Worm (Caenorhabditis elegans) whole organism, dauer: ENCODE results near the gene srh-67.
"Not testable (repeated sequence)": the region's sequence is repeated elsewhere in the genome, so short reads cannot be mapped to it uniquely, and the experiment has no call there.

Source experiments
- unc-62 ChIP-seq: sonication (generic microtip); optimal IDR thresholded peaks from 2 replicates; lab custom pipeline; 2017; ENCODE audit warnings: missing biosample characterization, missing genetic modification reagents, missing genetic modification characterization

srh-67 gene

DNA sequence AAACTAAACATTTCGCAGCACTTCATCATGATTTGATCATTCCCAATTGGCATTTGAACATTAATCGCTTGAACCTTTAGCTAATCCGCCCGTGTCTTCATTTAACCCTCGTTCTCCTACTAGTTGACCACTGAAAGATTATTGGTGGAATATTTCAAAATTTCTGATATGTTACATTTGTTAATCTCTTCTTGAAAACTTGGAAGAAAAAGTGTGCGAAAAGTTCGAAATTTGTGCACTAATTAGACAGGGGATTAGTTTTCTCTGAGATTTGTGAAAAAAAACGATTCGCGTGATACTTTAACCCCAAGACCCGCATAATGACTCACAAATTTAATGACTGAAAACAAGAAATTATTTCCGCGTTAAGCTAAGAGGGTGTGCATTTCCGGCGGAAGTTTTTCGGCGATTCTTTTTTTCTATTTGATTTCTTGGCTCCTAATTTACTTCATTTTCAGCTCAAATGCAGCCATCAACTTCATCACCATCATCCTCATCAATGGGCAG, 26.6 kb downstream of the srh-67 start, which contains the start of gene nimk-1:
Gene nimk-1 (plus strand): TSS at position 457 of the 507 bp plus-strand sequence.
- TF ChIP-seq unc-62 (GFP tag; lab: Kevin White, UChicago): no peak

DNA sequence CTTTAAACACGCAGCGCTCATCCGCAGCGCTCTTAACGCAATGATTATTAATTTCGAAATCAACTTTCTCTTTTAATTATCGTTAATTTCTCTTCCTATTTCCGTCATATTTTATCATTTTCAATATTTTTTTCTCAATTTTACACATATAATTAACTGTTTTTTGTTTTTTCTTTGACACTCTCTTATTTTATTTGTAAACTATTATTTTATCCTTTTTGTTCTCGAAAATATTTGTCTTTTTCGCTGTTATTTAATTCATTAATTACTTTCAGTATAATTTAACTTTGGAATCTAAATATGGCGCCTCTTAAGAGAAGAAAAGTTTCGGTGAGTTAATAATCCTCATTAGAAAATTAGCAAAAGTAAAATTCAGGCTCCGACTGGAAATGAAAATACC, 27.5 kb downstream of the srh-67 start, which contains the start of gene F49C5.3:
Gene F49C5.3 (plus strand): TSS at position 301 of the 400 bp plus-strand sequence.
- not testable (repeated sequence) for TF ChIP-seq unc-62 (GFP tag; lab: Kevin White, UChicago)

DNA sequence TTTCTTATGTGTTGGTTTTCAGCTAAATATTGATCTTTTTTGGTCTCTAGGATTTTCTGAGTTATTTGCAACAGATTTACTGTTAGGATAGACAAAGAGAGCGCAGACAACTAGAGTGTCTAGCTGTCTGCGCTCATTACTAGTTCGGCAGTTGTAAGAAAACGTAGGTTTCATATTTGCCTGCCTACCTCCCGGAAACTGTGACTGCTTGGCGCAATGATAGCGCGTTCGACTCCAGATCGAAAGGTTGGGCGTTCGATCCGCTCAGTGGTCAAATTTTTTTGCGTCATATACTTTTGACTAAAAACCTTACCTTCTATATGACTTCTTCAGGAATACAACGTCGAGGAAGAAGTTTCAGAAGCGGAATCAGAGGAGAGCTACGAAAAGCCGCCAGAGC, 30.6 kb downstream of the srh-67 start:
- TF ChIP-seq unc-62 (GFP tag; lab: Kevin White, UChicago): no peak

ce11 chrII:12542594-12542997, 33.8 kb downstream of the srh-67 start:
- TF ChIP-seq unc-62 (GFP tag; lab: Kevin White, UChicago): no peak

DNA sequence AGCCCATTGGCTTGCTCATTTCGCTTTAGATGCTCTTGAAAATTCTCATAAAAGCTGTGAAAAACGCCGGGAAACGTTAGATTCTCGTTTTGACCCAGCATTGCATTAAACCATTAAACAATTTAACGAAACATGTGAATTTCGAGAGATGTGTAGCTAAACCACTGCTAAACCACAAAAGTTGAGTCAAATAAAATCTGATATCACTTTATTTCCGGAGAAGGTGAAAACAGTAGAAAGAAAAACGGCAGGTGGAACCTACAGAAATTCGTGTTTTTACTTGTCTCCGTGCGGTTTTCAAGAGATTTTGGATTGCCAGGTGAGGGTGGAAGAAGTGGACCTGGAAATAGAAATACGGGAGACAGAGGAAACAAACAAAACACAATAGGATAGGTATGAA, 35.8 kb downstream of the srh-67 start, which contains the start of gene F49C5.9:
Gene F49C5.9 (minus strand): TSS at position 101 of the 400 bp plus-strand sequence.
- no peak for TF ChIP-seq unc-62 (GFP tag; lab: Kevin White, UChicago)

- no peak for TF ChIP-seq unc-62 (GFP tag; lab: Kevin White, UChicago)
Observed at ce11 chrII:12546413-12546812, 37.7 kb downstream of the srh-67 start, which contains the start of the genes F49C5.5 and F49C5.10. Gene F49C5.5 (minus strand): TSS chrII:12546513. Gene F49C5.10 (plus strand): TSS chrII:12546756.

DNA sequence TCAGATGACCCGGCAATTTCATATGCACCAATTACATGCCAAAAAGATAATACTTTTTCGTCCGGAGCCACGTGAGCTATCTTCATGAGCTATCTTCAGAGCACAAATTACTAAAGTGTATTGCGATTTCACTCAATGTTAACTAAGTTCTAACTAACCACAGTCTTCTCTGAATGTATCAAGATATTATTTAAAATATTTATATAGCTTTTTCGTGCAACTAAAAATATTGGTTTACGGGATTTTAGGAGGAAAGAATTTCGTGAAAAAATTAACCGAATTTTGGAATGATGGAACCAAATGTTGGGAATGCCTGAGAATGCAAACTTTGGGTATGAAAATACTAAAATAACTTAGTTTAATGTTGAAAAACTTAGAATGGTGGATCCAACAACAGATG, 38.8 kb downstream of the srh-67 start, which contains the start of gene F49C5.16:
Gene F49C5.16 (plus strand): TSS at position 301 of the 400 bp plus-strand sequence.
- no peak for TF ChIP-seq unc-62 (GFP tag; lab: Kevin White, UChicago)

ce11 chrII:12549613-12550012, 40.9 kb downstream of the srh-67 start:
- no peak for TF ChIP-seq unc-62 (GFP tag; lab: Kevin White, UChicago)

DNA sequence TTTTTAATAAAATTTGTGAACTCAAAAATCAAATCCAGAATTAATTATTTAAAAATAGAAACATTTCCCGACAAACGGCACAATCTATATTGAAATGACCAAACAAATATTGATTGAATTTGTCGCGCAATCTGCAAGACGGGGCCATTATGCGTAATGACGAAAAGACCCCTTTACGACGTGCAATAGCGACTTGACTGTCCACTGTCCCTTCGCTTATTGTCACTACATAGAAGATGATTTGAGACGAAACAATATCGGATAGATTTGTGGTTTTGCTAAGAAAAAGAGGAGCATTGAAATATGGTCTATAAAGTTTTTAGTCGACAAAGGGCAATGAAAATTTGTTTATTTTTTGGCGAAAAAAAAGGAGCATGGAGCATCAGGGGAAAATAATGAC, 42.2 kb downstream of the srh-67 start:
- TF ChIP-seq unc-62 (GFP tag; lab: Kevin White, UChicago): no peak

DNA sequence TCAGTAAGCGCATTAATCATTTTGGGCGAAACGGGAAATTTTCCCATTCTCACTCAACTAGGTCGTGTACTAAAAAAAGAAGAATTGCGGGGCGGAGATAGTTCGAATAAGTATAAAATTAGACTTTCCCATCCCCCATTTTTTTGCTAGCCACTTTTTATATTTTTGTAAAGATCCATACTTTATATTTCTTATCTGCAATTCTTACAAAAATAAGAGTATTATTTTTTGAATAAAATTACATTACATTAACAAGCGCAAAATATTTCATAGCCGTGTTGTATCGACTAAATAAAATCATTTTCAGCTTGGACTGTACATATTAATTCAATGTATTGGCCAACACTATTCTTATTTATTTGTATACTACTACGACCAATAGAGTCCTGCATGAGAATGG, 46.8 kb downstream of the srh-67 start, which contains the start of gene F49C5.11:
Gene F49C5.11 (plus strand): TSS at position 301 of the 400 bp plus-strand sequence.
- TF ChIP-seq unc-62 (GFP tag; lab: Kevin White, UChicago): no peak
